Fruit fly (Drosophila melanogaster): Measurements from ENCODE around the gene Bub3.

dm6 chr3R:29699220-29699619 is 24.0 kb upstream of the Bub3 start:
- TF ChIP-seq CG14711 (tag; optimal IDR thresholded peaks at IDR 0.05): no peak
- no peak for TF ChIP-seq Clk (GFP tag; optimal IDR thresholded peaks at IDR 0.05)
- TF ChIP-seq ovo (GFP tag; optimal IDR thresholded peaks at IDR 0.05): no peak
- no peak for TF ChIP-seq cnc (optimal IDR thresholded peaks at IDR 0.05)
- no peak for TF ChIP-seq CG7101 (tag; optimal IDR thresholded peaks at IDR 0.05)
- TF ChIP-seq CG1620 (GFP tag; optimal IDR thresholded peaks at IDR 0.05): no peak
- TF ChIP-seq cic (GFP tag; optimal IDR thresholded peaks at IDR 0.05): no peak
- TF ChIP-seq CG11617 (GFP tag; optimal IDR thresholded peaks at IDR 0.05): no peak
- no peak for TF ChIP-seq CG5204 (GFP tag; optimal IDR thresholded peaks at IDR 0.05)
- no peak for TF ChIP-seq CG7045 (GFP tag; optimal IDR thresholded peaks at IDR 0.05)
- TF ChIP-seq toe (GFP tag; optimal IDR thresholded peaks at IDR 0.05): no peak
- TF ChIP-seq kay (GFP tag; ENCODE audit: borderline replicate concordance): no peak
